Worm (Caenorhabditis elegans) whole organism, L4 larva: ENCODE results near the gene C03G6.21.
"Not testable (repeated sequence)": the region's sequence is repeated elsewhere in the genome, so short reads cannot be mapped to it uniquely, and the experiment has no call there.

Experiments used
- F49E8.2 ChIP-seq: sonication (generic microtip); optimal IDR thresholded peaks from 2 replicates; lab custom pipeline; 2016; ENCODE audit warnings: missing compliant biosample characterization, mild to moderate bottlenecking, missing genetic modification characterization, borderline replicate concordance
- Y105C5A.15 ChIP-seq: fragments of 200-800 bp; sonication (Bioruptor generic); IDR thresholded peaks from 2 replicates; pipeline ENCODE4 v1.3.6; 2022; ENCODE audit warnings: missing genetic modification characterization, missing compliant biosample characterization
- aha-1 ChIP-seq: fragments of 150-350 bp; peaks from one replicate; lab custom pipeline; 2014; ENCODE audit warnings: missing biosample characterization, missing genetic modification characterization
- ceh-28 ChIP-seq: fragments of 150-350 bp; optimal IDR thresholded peaks from 2 replicates; lab custom pipeline; 2014; ENCODE audit warnings: missing biosample characterization, missing genetic modification reagents, missing genetic modification characterization
- ceh-32 ChIP-seq: sonication (generic microtip); optimal IDR thresholded peaks from 2 replicates; lab custom pipeline; 2016; ENCODE audit warnings: mild to moderate bottlenecking, missing genetic modification characterization, missing compliant biosample characterization; ENCODE audit not compliant: poor library complexity
- ceh-62 ChIP-seq: sonication (generic microtip); optimal IDR thresholded peaks from 2 replicates; lab custom pipeline; 2017; ENCODE audit warnings: missing biosample characterization, missing genetic modification characterization
- ces-1 ChIP-seq: fragments of 150-350 bp; sonication (generic microtip); optimal IDR thresholded peaks from 4 replicates; lab custom pipeline; 2014; ENCODE audit warnings: missing biosample characterization, missing genetic modification reagents, missing genetic modification characterization
- daf-16 ChIP-seq, 3 experiments: sonication (generic microtip); optimal IDR thresholded peaks; 2 replicates each; lab custom pipeline; 2016 to 2017; ENCODE audit warnings: missing genetic modification characterization in 3 of 3, missing genetic modification reagents in 3 of 3, mild to moderate bottlenecking in 2 of 3, missing compliant biosample characterization in 2 of 3, missing biosample characterization in 1 of 3, moderate library complexity in 1 of 3
- duxl-1 ChIP-seq: sonication (generic microtip); optimal IDR thresholded peaks from 2 replicates; lab custom pipeline; 2016; ENCODE audit warnings: mild to moderate bottlenecking, missing genetic modification characterization, moderate library complexity, missing compliant biosample characterization; ENCODE audit not compliant: poor library complexity
- fkh-10 ChIP-seq: fragments of 150-350 bp; optimal IDR thresholded peaks from 2 replicates; lab custom pipeline; 2014; ENCODE audit warnings: missing biosample characterization, missing genetic modification reagents, missing genetic modification characterization
- hif-1 ChIP-seq, 2 experiments: sonication (generic microtip); optimal IDR thresholded peaks; 2 replicates each; lab custom pipeline; 2016 to 2017; ENCODE audit warnings: missing compliant biosample characterization in 2 of 2, missing genetic modification characterization in 2 of 2, missing genetic modification reagents in 2 of 2, missing genotype in 2 of 2, mild to moderate bottlenecking in 1 of 2
- mdl-1 ChIP-seq, 2 experiments: fragments of 150-350 bp in 1 of 2; sonication (generic microtip) in 1 of 2; optimal IDR thresholded peaks; 2 replicates each; lab custom pipeline; 2014 to 2017; ENCODE audit warnings: missing biosample characterization in 2 of 2, missing genetic modification characterization in 2 of 2
- mdt-29 ChIP-seq: fragments of 200-800 bp; sonication (Bioruptor generic); IDR thresholded peaks from 2 replicates; pipeline ENCODE4 v1.3.6; 2022; ENCODE audit warnings: missing genetic modification reagents, missing genetic modification characterization, missing compliant biosample characterization
- mep-1 ChIP-seq: fragments of 150-350 bp; sonication (generic microtip); optimal IDR thresholded peaks from 3 replicates; lab custom pipeline; 2014; ENCODE audit warnings: missing biosample characterization, missing genetic modification characterization
- mxl-2 ChIP-seq: fragments of 200-800 bp; sonication (Bioruptor generic); conservative IDR thresholded peaks from 2 replicates; pipeline ENCODE4 v1.3.6; 2022; ENCODE audit warnings: missing genetic modification reagents, missing genetic modification characterization, missing compliant biosample characterization
- nhr-11 ChIP-seq: fragments of 150-350 bp; optimal IDR thresholded peaks from 2 replicates; lab custom pipeline; 2014; ENCODE audit warnings: missing biosample characterization, missing genetic modification characterization
- nhr-42 ChIP-seq: fragments of 200-800 bp; sonication (Bioruptor generic); IDR thresholded peaks from 2 replicates; pipeline ENCODE4 v1.3.6; 2022; ENCODE audit warnings: missing genetic modification characterization, missing compliant biosample characterization
- nhr-48 ChIP-seq: sonication (generic microtip); optimal IDR thresholded peaks from 2 replicates; lab custom pipeline; 2016; ENCODE audit warnings: mild to moderate bottlenecking, missing genetic modification characterization, missing compliant biosample characterization
- nhr-6 ChIP-seq: fragments of 150-350 bp; optimal IDR thresholded peaks from 2 replicates; lab custom pipeline; 2014; ENCODE audit warnings: missing biosample characterization, missing genetic modification characterization
- rbr-2 ChIP-seq: sonication (generic microtip); optimal IDR thresholded peaks from 2 replicates; lab custom pipeline; 2016; ENCODE audit warnings: missing genotype, missing genetic modification characterization, missing compliant biosample characterization
- saeg-2 ChIP-seq: fragments of 200-800 bp; sonication (Bioruptor generic); IDR thresholded peaks from 2 replicates; pipeline ENCODE4 v1.3.6; 2022; ENCODE audit warnings: missing genetic modification reagents, missing genetic modification characterization, missing compliant biosample characterization
- sdz-12 ChIP-seq: fragments of 200-800 bp; sonication (Bioruptor generic); optimal IDR thresholded peaks from 2 replicates; lab custom pipeline; 2018; ENCODE audit warnings: mild to moderate bottlenecking, missing genetic modification characterization, missing compliant biosample characterization
- set-16 ChIP-seq: fragments of 200-800 bp; sonication (Bioruptor generic); IDR thresholded peaks from 2 replicates; pipeline ENCODE4 v1.3.6; 2022; ENCODE audit warnings: missing genetic modification reagents, missing genetic modification characterization, missing compliant biosample characterization
- skn-1 ChIP-seq: fragments of 150-350 bp; optimal IDR thresholded peaks from 2 replicates; lab custom pipeline; 2014; ENCODE audit warnings: missing biosample characterization, missing genetic modification characterization
- snpc-4 ChIP-seq: fragments of 150-350 bp; optimal IDR thresholded peaks from 2 replicates; lab custom pipeline; 2014; ENCODE audit warnings: missing biosample characterization, missing genetic modification characterization
- unc-130 ChIP-seq: sonication (generic microtip); optimal IDR thresholded peaks from 2 replicates; lab custom pipeline; 2016; ENCODE audit warnings: missing genetic modification reagents, missing genetic modification characterization, missing compliant biosample characterization
- unc-62 ChIP-seq, 3 experiments: fragments of 150-350 bp in 1 of 3; sonication (generic microtip); optimal IDR thresholded peaks in 2 of 3; peaks in 1 of 3; 1 replicate in 1 of 3; 2 replicates in 2 of 3; lab custom pipeline; 2014 to 2017; ENCODE audit warnings: missing biosample characterization in 3 of 3, missing genetic modification characterization in 3 of 3, missing genetic modification reagents in 3 of 3, missing genotype in 1 of 3
- zfp-2 ChIP-seq: sonication (generic microtip); optimal IDR thresholded peaks from 2 replicates; lab custom pipeline; 2016; ENCODE audit warnings: mild to moderate bottlenecking, missing genetic modification characterization, missing compliant biosample characterization
- zfp-3 ChIP-seq: fragments of 200-800 bp; sonication (Bioruptor generic); conservative IDR thresholded peaks from 2 replicates; pipeline ENCODE4 v1.3.6; 2022; ENCODE audit warnings: missing genetic modification reagents, missing genetic modification characterization, missing compliant biosample characterization
- ztf-7 ChIP-seq: fragments of 150-350 bp; optimal IDR thresholded peaks from 2 replicates; lab custom pipeline; 2014; ENCODE audit warnings: missing biosample characterization, missing genetic modification characterization

Gene C03G6.21

DNA sequence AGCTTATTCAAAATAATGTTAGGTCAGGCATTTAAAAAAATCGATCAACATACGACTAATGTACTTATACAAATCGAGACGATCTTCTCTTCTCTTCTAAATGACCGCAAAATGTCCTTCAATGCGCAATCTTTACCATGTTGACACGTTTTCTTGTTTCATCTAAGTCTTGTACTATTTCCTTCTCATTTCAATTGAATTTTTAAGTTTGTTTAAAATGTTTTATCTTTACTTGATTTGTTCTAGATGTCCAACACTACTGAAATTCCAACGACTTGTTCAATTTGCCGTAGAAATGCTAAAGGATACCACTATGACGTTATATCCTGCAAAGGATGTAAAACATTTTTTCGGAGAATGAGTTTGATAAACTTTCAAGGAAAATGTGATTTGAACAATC, 14.6 kb downstream of the C03G6.21 start, which contains the start of the genes nhr-263 and nhr-148:
nhr-263 (minus strand) TSS at position 101 of the 400 bp plus-strand sequence.
nhr-148 (plus strand) TSS at position 215 of the 400 bp plus-strand sequence.
- TF ChIP-seq ceh-28 (tag; lab: Kevin White, UChicago) (no peak), set-16 (no peak), nhr-6 (tag; lab: Kevin White, UChicago) (no peak), Y105C5A.15 (GFP tag; lab: Robert Waterston, UW) (no peak), zfp-3 (GFP tag; lab: Robert Waterston, UW) (no peak), daf-16 (GFP tag; optimal IDR thresholded peaks at IDR 0.05; lab: Kevin White, UChicago) (no peak), daf-16 (tag; optimal IDR thresholded peaks at IDR 0.05; lab: Kevin White, UChicago) (no peak), ceh-32 (tag; lab: Kevin White, UChicago) (no peak), fkh-10 (no peak), nhr-11 (tag; lab: Kevin White, UChicago) (no peak), nhr-42 (GFP tag; lab: Robert Waterston, UW) (no peak), sdz-12 (no peak)
- TF ChIP-seq, all 104 proteins: peak for 0

ce11 chrV:7339831-7340230, 16.8 kb downstream of the C03G6.21 start, which contains the start of gene srh-187:
srh-187 (minus strand) TSS chrV:7339931.
- no peak for TF ChIP-seq unc-130
- no peak for TF ChIP-seq ces-1 (GFP tag; lab: Kevin White, UChicago)
- no peak for TF ChIP-seq nhr-48
- TF ChIP-seq mdt-29 (GFP tag; lab: Robert Waterston, UW), result no peak
- TF ChIP-seq mdl-1 (tag; optimal IDR thresholded peaks at IDR 0.05; lab: Kevin White, UChicago), result no peak
- TF ChIP-seq ceh-62 (tag; lab: Kevin White, UChicago), result no peak
- TF ChIP-seq saeg-2, result no peak
- TF ChIP-seq zfp-2 (tag; lab: Kevin White, UChicago), result no peak

DNA sequence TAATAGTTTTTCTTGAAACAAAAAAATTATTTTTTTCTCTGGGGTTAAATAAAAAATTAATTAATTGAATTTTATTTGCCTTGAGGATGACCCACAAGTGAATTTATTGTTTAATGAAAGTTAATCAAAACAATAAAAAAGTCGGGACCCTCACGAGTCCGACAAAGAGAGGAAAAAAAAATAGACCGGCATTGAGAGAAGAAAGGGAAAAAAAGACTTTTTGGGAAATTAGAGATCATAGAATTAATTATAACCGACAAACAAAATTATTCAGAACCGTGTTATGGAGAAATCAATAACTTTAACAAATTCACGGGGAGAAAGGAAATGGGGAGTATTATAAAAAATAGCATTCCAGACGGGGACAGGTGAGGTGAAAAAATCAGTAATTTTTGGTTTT, 19.4 kb downstream of the C03G6.21 start, which contains the start of gene F10G2.7:
F10G2.7 (minus strand) TSS at position 101 of the 400 bp plus-strand sequence.
- TF ChIP-seq duxl-1, rbr-2, nhr-11 (tag; lab: Kevin White, UChicago): not testable (repeated sequence)

- TF ChIP-seq ztf-7 (no peak), aha-1 (tag; lab: Kevin White, UChicago) (peak; percentile 72), unc-62 (GFP tag; optimal IDR thresholded peaks at IDR 0.05 in 1 of 2; lab: Kevin White, UChicago) (peak in 1 of 2 experiments; percentile 43), unc-62 (tag; optimal IDR thresholded peaks at IDR 0.05; lab: Kevin White, UChicago) (no peak)
Measured at ce11 chrV:7332253-7332652, 24.3 kb downstream of the C03G6.21 start, which contains the start of gene F10G2.1. F10G2.1 (plus strand) TSS chrV:7332553.

DNA sequence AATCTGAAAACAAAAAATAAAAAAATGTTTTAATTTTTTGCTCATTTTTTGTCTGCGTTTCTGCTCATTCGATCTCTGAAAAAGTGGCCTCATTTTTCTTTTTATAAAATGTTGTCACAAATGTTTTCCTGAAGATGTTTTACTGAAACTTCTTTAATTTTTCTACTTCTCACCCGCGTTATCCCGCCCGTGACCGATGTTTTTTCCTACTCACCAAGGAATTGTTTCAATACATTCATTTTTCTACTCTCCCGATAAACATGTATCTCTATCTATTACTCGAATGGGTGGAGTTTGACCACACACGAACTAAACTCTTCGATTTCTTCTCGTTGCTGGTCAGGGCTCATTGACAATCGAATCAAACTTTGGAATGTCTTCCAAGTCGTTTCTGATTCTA, 25.7 kb downstream of the C03G6.21 start, which contains the start of gene F10G2.2:
F10G2.2 (plus strand) TSS at position 301 of the 400 bp plus-strand sequence.
- TF ChIP-seq snpc-4 (tag; lab: Kevin White, UChicago) (no peak), mep-1 (no peak)

ce11 chrV:7328092-7328491, 28.5 kb downstream of the C03G6.21 start, which contains the start of gene clec-7:
clec-7 (plus strand) TSS chrV:7328392.
- TF ChIP-seq hif-1 (tag; optimal IDR thresholded peaks at IDR 0.05; lab: Kevin White, UChicago) (no peak), skn-1 (tag; lab: Kevin White, UChicago) (no peak), mxl-2 (GFP tag; lab: Robert Waterston, UW) (no peak), F49E8.2 (tag; lab: Kevin White, UChicago) (no peak), unc-62 (GFP tag; optimal IDR thresholded peaks at IDR 0.05 in 1 of 2; lab: Kevin White, UChicago) (peak in 1 of 2 experiments; percentile 43), unc-62 (tag; optimal IDR thresholded peaks at IDR 0.05; lab: Kevin White, UChicago) (no peak)
